Worm (Caenorhabditis elegans) whole organism, young adult: ENCODE measurements around the gene C07A9.9.

Experiments used
- B0019.2 ChIP-seq: fragments of 200-800 bp; sonication (Bioruptor generic); conservative IDR thresholded peaks from 2 replicates; pipeline ENCODE4 v1.3.6; 2022; ENCODE audit warnings: missing genetic modification reagents, missing genetic modification characterization, missing compliant biosample characterization
- F37B4.10 ChIP-seq: fragments of 200-800 bp; sonication (Bioruptor generic); IDR thresholded peaks from 2 replicates; pipeline ENCODE4 v1.3.6; 2022; ENCODE audit warnings: missing genetic modification characterization, missing compliant biosample characterization
- atf-7 ChIP-seq: sonication (generic microtip); optimal IDR thresholded peaks from 2 replicates; lab custom pipeline; 2017; ENCODE audit warnings: mild to moderate bottlenecking, missing genetic modification characterization, missing compliant biosample characterization
- ceh-100 ChIP-seq: fragments of 200-800 bp; sonication (Bioruptor generic); IDR thresholded peaks from 2 replicates; pipeline ENCODE4 v1.3.6; 2022; ENCODE audit warnings: missing genetic modification reagents, missing genetic modification characterization, missing compliant biosample characterization
- efl-1 ChIP-seq: fragments of 150-350 bp; optimal IDR thresholded peaks from 2 replicates; lab custom pipeline; 2014; ENCODE audit warnings: missing biosample characterization, missing genetic modification reagents, missing genetic modification characterization
- egl-18 ChIP-seq: fragments of 200-800 bp; sonication (Bioruptor generic); IDR thresholded peaks from 2 replicates; pipeline ENCODE4 v1.3.6; 2022; ENCODE audit warnings: missing genetic modification reagents, missing genetic modification characterization, missing compliant biosample characterization
- him-1 ChIP-seq: sonication (generic microtip); optimal IDR thresholded peaks from 2 replicates; lab custom pipeline; 2016; ENCODE audit warnings: missing genotype, missing genetic modification reagents, missing genetic modification characterization, missing compliant biosample characterization
- hrde-1 ChIP-seq: sonication (generic microtip); optimal IDR thresholded peaks from 2 replicates; lab custom pipeline; 2016; ENCODE audit warnings: missing genetic modification characterization, mild to moderate bottlenecking, missing compliant biosample characterization, moderate library complexity, missing genotype, missing genetic modification reagents, borderline replicate concordance
- pha-4 ChIP-seq: fragments of 150-350 bp; sonication (generic microtip); optimal IDR thresholded peaks from 2 replicates; lab custom pipeline; 2014; ENCODE audit warnings: missing biosample characterization, missing genetic modification reagents, missing genetic modification characterization
- snpc-1.3 ChIP-seq: sonication (generic microtip); optimal IDR thresholded peaks from 2 replicates; lab custom pipeline; 2017; ENCODE audit warnings: missing genetic modification characterization, mild to moderate bottlenecking, missing compliant biosample characterization, antibody characterized with exemption, moderate library complexity, missing genotype, missing genetic modification reagents; ENCODE audit not compliant: insufficient read depth

ce11 chrIII:9697323-9697722 lies 29.9 kb upstream of the C07A9.9 start:
- TF ChIP-seq pha-4 (tag; lab: Kevin White, UChicago) = no peak
- TF ChIP-seq atf-7 = no peak
- no peak for TF ChIP-seq egl-18 (GFP tag; lab: Robert Waterston, UW)
- no peak for TF ChIP-seq him-1
- TF ChIP-seq hrde-1 = no peak
- no peak for TF ChIP-seq efl-1 (GFP tag; lab: Kevin White, UChicago)
- no peak for TF ChIP-seq snpc-1.3 (tag; lab: Kevin White, UChicago)
- TF ChIP-seq B0019.2 (GFP tag; lab: Robert Waterston, UW) = no peak
- TF ChIP-seq F37B4.10 (GFP tag; lab: Robert Waterston, UW) = no peak
- no peak for TF ChIP-seq ceh-100 (GFP tag; lab: Robert Waterston, UW)
